Worm (Caenorhabditis elegans): ENCODE results near the gene Y8A9A.2.

The Y8A9A.2 gene

DNA sequence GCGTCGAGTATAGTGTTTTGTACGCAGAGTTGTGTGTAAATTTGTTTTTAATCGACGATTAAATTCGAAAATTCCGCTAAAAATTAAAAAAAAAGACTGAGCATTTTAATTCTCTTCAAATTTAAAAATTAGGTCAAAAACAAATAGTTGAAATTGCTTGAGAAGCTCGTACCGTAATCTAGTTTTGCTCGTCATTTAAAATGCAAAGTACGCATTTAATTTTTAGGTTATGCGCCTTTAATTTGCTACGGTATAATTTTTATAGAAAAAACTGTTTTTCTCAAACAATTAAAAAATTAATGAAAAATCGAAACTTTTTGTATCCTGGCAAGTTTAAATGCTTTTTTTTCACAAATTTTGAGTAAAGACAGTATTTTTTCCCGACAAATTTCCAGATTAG lies 13.2 kb downstream of the Y8A9A.2 start:
- TF ChIP-seq elt-2 (tag; optimal IDR thresholded peaks at IDR 0.05) (no peak), ZK546.5 (tag; optimal IDR thresholded peaks at IDR 0.05) (no peak), egl-5 (tag; optimal IDR thresholded peaks at IDR 0.05) (no peak), pqm-1 (tag; optimal IDR thresholded peaks at IDR 0.05) (no peak), R02D3.7 (tag; optimal IDR thresholded peaks at IDR 0.05) (no peak), ceh-82 (tag; optimal IDR thresholded peaks at IDR 0.05) (no peak), ceh-16 (tag; optimal IDR thresholded peaks at IDR 0.05) (no peak)

ce11 chrII:3810550-3810949 lies 15.1 kb downstream of the Y8A9A.2 start:
- TF ChIP-seq nfya-1 (tag; optimal IDR thresholded peaks at IDR 0.05; ENCODE audit: insufficient read depth) = peak; percentile 53
- TF ChIP-seq mml-1 (tag; optimal IDR thresholded peaks at IDR 0.05) = no peak
- no peak for TF ChIP-seq ceh-16 (tag; optimal IDR thresholded peaks at IDR 0.05)
- no peak for TF ChIP-seq skn-1 (tag; optimal IDR thresholded peaks at IDR 0.05)
- no peak for TF ChIP-seq lsy-12 (tag; optimal IDR thresholded peaks at IDR 0.05)
- no peak for TF ChIP-seq fkh-10 (GFP tag; optimal IDR thresholded peaks at IDR 0.05)
- TF ChIP-seq fkh-2 (tag; optimal IDR thresholded peaks at IDR 0.05) = no peak
- TF ChIP-seq nhr-23 (tag; optimal IDR thresholded peaks at IDR 0.05) = peak; percentile 33
- peak; percentile 57 for TF ChIP-seq hmg-11 (tag; optimal IDR thresholded peaks at IDR 0.05)
- TF ChIP-seq nhr-67 (tag; optimal IDR thresholded peaks at IDR 0.05) = no peak
- TF ChIP-seq pha-4 (tag; optimal IDR thresholded peaks at IDR 0.05) = peak; percentile 75
- TF ChIP-seq ztf-11 (tag; optimal IDR thresholded peaks at IDR 0.05) = no peak
- no peak for TF ChIP-seq fos-1 (tag; optimal IDR thresholded peaks at IDR 0.05)
- peak; percentile 73 for TF ChIP-seq lin-39 (tag; optimal IDR thresholded peaks at IDR 0.05)
- TF ChIP-seq elt-3 (tag; optimal IDR thresholded peaks at IDR 0.05) = no peak
- no peak for TF ChIP-seq ceh-28 (tag; optimal IDR thresholded peaks at IDR 0.05)
- TF ChIP-seq tbx-2 (tag; optimal IDR thresholded peaks at IDR 0.05) = no peak
- TF ChIP-seq unc-62 (GFP tag; optimal IDR thresholded peaks at IDR 0.05) = no peak
- TF ChIP-seq egl-27 (tag; optimal IDR thresholded peaks at IDR 0.05) = no peak
- TF ChIP-seq aly-2 (tag; optimal IDR thresholded peaks at IDR 0.05) = no peak
- TF ChIP-seq jun-1 (tag; optimal IDR thresholded peaks at IDR 0.05) = no peak
- TF ChIP-seq elt-2 (tag; optimal IDR thresholded peaks at IDR 0.05) = peak; percentile 78
- no peak for TF ChIP-seq elt-1 (tag; optimal IDR thresholded peaks at IDR 0.05)
- no peak for TF ChIP-seq ama-1 (optimal IDR thresholded peaks at IDR 0.05)
- TF ChIP-seq zag-1 (tag; optimal IDR thresholded peaks at IDR 0.05) = no peak
- no peak for TF ChIP-seq ceh-9 (tag; optimal IDR thresholded peaks at IDR 0.05)
- TF ChIP-seq egl-5 (tag; optimal IDR thresholded peaks at IDR 0.05) = peak; percentile 7
- no peak for TF ChIP-seq nhr-76 (tag; optimal IDR thresholded peaks at IDR 0.05)
- TF ChIP-seq unc-39 (tag; optimal IDR thresholded peaks at IDR 0.05) = no peak
- no peak for TF ChIP-seq nhr-11 (tag; optimal IDR thresholded peaks at IDR 0.05)
- TF ChIP-seq snpc-4 (tag; optimal IDR thresholded peaks at IDR 0.05) = peak; percentile 40
- no peak for TF ChIP-seq nhr-43 (tag; optimal IDR thresholded peaks at IDR 0.05; ENCODE audit: poor library complexity, severe bottlenecking)
- peak; percentile 2 for TF ChIP-seq lin-15B (tag; optimal IDR thresholded peaks at IDR 0.05)
- peak; percentile 39 for TF ChIP-seq R02D3.7 (tag; optimal IDR thresholded peaks at IDR 0.05)
- TF ChIP-seq nhr-25 (tag; optimal IDR thresholded peaks at IDR 0.05) = peak; percentile 14
- no peak for TF ChIP-seq nhr-12 (tag; optimal IDR thresholded peaks at IDR 0.05)
- TF ChIP-seq nhr-28 (tag; optimal IDR thresholded peaks at IDR 0.05) = no peak
- no peak for TF ChIP-seq ceh-82 (tag; optimal IDR thresholded peaks at IDR 0.05)
- no peak for TF ChIP-seq eor-1 (tag; optimal IDR thresholded peaks at IDR 0.05)
- TF ChIP-seq pqm-1 (tag; optimal IDR thresholded peaks at IDR 0.05) = peak; percentile 24
- TF ChIP-seq daf-12 (tag; optimal IDR thresholded peaks at IDR 0.05) = no peak
- TF ChIP-seq ZK546.5 (tag; optimal IDR thresholded peaks at IDR 0.05) = no peak
- no peak for TF ChIP-seq nhr-237 (tag; optimal IDR thresholded peaks at IDR 0.05)
- TF ChIP-seq ztf-4 (tag; optimal IDR thresholded peaks at IDR 0.05) = no peak
- no peak for TF ChIP-seq nhr-77 (tag; optimal IDR thresholded peaks at IDR 0.05)
- no peak for TF ChIP-seq mdl-1 (tag; optimal IDR thresholded peaks at IDR 0.05)
- no peak for TF ChIP-seq sea-2 (GFP tag; optimal IDR thresholded peaks at IDR 0.05)

All from whole organism, L3 larva.